Worm (Caenorhabditis elegans) whole organism, L3 larva: ENCODE measurements around the gene Y43F8B.28.

Experiments
- ceh-28 ChIP-seq: fragments of 150-350 bp; optimal IDR thresholded peaks from 2 replicates; lab custom pipeline; 2014; ENCODE audit warnings: missing biosample characterization, missing genetic modification reagents, missing genetic modification characterization
- ceh-82 ChIP-seq: fragments of 150-350 bp; optimal IDR thresholded peaks from 2 replicates; lab custom pipeline; 2014; ENCODE audit warnings: missing biosample characterization, missing genetic modification characterization
- daf-12 ChIP-seq: fragments of 150-350 bp; optimal IDR thresholded peaks from 2 replicates; lab custom pipeline; 2014; ENCODE audit warnings: missing biosample characterization, missing genetic modification reagents, missing genetic modification characterization
- egl-27 ChIP-seq: sonication (generic microtip); optimal IDR thresholded peaks from 4 replicates; lab custom pipeline; 2017; ENCODE audit warnings: missing biosample characterization, missing genetic modification reagents, missing genetic modification characterization
- fkh-2 ChIP-seq: fragments of 150-350 bp; optimal IDR thresholded peaks from 2 replicates; lab custom pipeline; 2014; ENCODE audit warnings: missing biosample characterization, missing genetic modification reagents, missing genetic modification characterization
- lin-39 ChIP-seq: fragments of 150-350 bp; optimal IDR thresholded peaks from 2 replicates; lab custom pipeline; 2018; ENCODE audit warnings: missing biosample characterization, missing genetic modification reagents, missing genetic modification characterization
- mdl-1 ChIP-seq: fragments of 150-350 bp; optimal IDR thresholded peaks from 2 replicates; lab custom pipeline; 2014; ENCODE audit warnings: missing biosample characterization, missing genetic modification characterization
- nhr-12 ChIP-seq: fragments of 150-350 bp; optimal IDR thresholded peaks from 2 replicates; lab custom pipeline; 2014; ENCODE audit warnings: missing biosample characterization, missing genetic modification characterization
- nhr-25 ChIP-seq: sonication (generic microtip); optimal IDR thresholded peaks from 2 replicates; lab custom pipeline; 2017; ENCODE audit warnings: missing biosample characterization, missing genetic modification characterization
- pha-4 ChIP-seq: fragments of 150-350 bp; optimal IDR thresholded peaks from 2 replicates; lab custom pipeline; 2014; ENCODE audit warnings: missing biosample characterization, missing genetic modification reagents, missing genetic modification characterization
- unc-62 ChIP-seq: fragments of 150-350 bp; sonication (generic microtip); optimal IDR thresholded peaks from 4 replicates; lab custom pipeline; 2014; ENCODE audit warnings: missing biosample characterization, missing genetic modification reagents, missing genetic modification characterization
- zag-1 ChIP-seq: fragments of 150-350 bp; optimal IDR thresholded peaks from 2 replicates; lab custom pipeline; 2014; ENCODE audit warnings: missing biosample characterization, missing genetic modification characterization
- ztf-11 ChIP-seq: fragments of 150-350 bp; optimal IDR thresholded peaks from 2 replicates; lab custom pipeline; 2014; ENCODE audit warnings: missing biosample characterization, missing genetic modification characterization

ce11 chrV:19495587-19495986 lies 10.5 kb downstream of the Y43F8B.28 start, which contains the start of gene scl-21:
- TF ChIP-seq mdl-1, result no peak
- TF ChIP-seq unc-62 (GFP tag; lab: Kevin White, UChicago), result no peak
- TF ChIP-seq egl-27 (tag; lab: Kevin White, UChicago), result no peak
- TF ChIP-seq nhr-12, result no peak
- TF ChIP-seq nhr-25 (tag; lab: Kevin White, UChicago), result no peak
- no peak for TF ChIP-seq zag-1 (tag; lab: Kevin White, UChicago)
- no peak for TF ChIP-seq ceh-82 (tag; lab: Kevin White, UChicago)
- no peak for TF ChIP-seq lin-39 (tag; lab: Kevin White, UChicago)
- TF ChIP-seq ztf-11 (tag; lab: Kevin White, UChicago), result no peak
- no peak for TF ChIP-seq daf-12
- TF ChIP-seq fkh-2 (tag; lab: Kevin White, UChicago), result no peak
- TF ChIP-seq ceh-28 (tag; lab: Kevin White, UChicago), result no peak
- no peak for TF ChIP-seq pha-4 (tag; lab: Kevin White, UChicago)
